Fruit fly (Drosophila melanogaster): ENCODE measurements around the gene gny.
A peak's percentile ranks its signal among the peaks of the same experiment; 100 is the strongest.

gny gene

DNA sequence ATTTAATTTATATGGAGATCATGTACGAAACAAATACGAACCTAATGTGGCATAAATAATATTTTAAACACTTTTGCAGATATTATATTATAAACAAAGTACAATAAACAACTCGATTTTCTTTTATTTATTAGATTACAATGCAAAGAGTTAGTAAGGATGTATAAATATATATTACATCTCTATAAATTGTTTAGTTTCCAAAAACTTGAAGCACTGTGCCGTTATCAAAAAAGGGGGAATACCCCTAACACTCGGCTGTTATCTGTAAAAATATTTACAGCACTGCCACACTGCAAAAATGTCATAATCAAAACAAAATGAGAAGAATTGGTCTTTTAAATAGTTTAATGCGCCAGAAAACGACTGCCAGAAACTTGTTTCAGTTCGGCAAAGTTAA, 48.6 kb downstream of the gny start, which contains the start of gene CG5188 (continued):
- no peak for TF ChIP-seq fd102C (GFP tag; optimal IDR thresholded peaks at IDR 0.05)
- peak; percentile 48 for TF ChIP-seq nerfin-1 (tag; optimal IDR thresholded peaks at IDR 0.05)
- TF ChIP-seq Ets97D (GFP tag; optimal IDR thresholded peaks at IDR 0.05), result no peak
- TF ChIP-seq Tbp (GFP tag; optimal IDR thresholded peaks at IDR 0.05), result no peak
- no peak for TF ChIP-seq E2f1 (GFP tag; IDR thresholded peaks at IDR 0.05)
- TF ChIP-seq CG1602 (GFP tag; optimal IDR thresholded peaks at IDR 0.05), result peak; percentile 45
- no peak for TF ChIP-seq slou (GFP tag; optimal IDR thresholded peaks at IDR 0.05)
- peak; percentile 10 for TF ChIP-seq nau (GFP tag; optimal IDR thresholded peaks at IDR 0.05)
- TF ChIP-seq CG11504 (tag; optimal IDR thresholded peaks at IDR 0.05), result peak; percentile 65
- peak; percentile 14 for TF ChIP-seq lbe (GFP tag; optimal IDR thresholded peaks at IDR 0.05)
- peak; percentile 44 for TF ChIP-seq mam (GFP tag; optimal IDR thresholded peaks at IDR 0.05)
- no peak for TF ChIP-seq Hr78 (GFP tag; optimal IDR thresholded peaks at IDR 0.05)
- peak; percentile 40 for TF ChIP-seq HmgZ (tag; optimal IDR thresholded peaks at IDR 0.05)
- no peak for TF ChIP-seq CG7357 (GFP tag; IDR thresholded peaks at IDR 0.05)
- no peak for TF ChIP-seq CG10462 (GFP tag; optimal IDR thresholded peaks at IDR 0.05)
- TF ChIP-seq onecut (GFP tag; IDR thresholded peaks at IDR 0.05), result no peak
- 0 out of 3 replicates have a peak, but pooled peaks have one; percentile 35 for TF ChIP-seq CG3726 (GFP tag; IDR thresholded peaks at IDR 0.05)
- no peak for TF ChIP-seq CG32767 (GFP tag; IDR thresholded peaks at IDR 0.05)
- TF ChIP-seq CG4404 (GFP tag; IDR thresholded peaks at IDR 0.05), result no peak
- no peak for TF ChIP-seq abd-A (tag; optimal IDR thresholded peaks at IDR 0.05)
- TF ChIP-seq CG12299 (tag; optimal IDR thresholded peaks at IDR 0.05), result no peak
- no peak for TF ChIP-seq sima (GFP tag; optimal IDR thresholded peaks at IDR 0.05)
- TF ChIP-seq klu (GFP tag; IDR thresholded peaks at IDR 0.05), result no peak
- peak; percentile 67 for TF ChIP-seq CG12391 (tag; optimal IDR thresholded peaks at IDR 0.05)
- no peak for TF ChIP-seq toy (GFP tag; IDR thresholded peaks at IDR 0.05)
- no peak for TF ChIP-seq da (GFP tag; optimal IDR thresholded peaks at IDR 0.05)
- TF ChIP-seq Meics (GFP tag; optimal IDR thresholded peaks at IDR 0.05), result no peak
- no peak for TF ChIP-seq CG11093 (GFP tag; IDR thresholded peaks at IDR 0.05)
- no peak for TF ChIP-seq CG6654 (GFP tag; optimal IDR thresholded peaks at IDR 0.05)
- TF ChIP-seq CG15073 (GFP tag; optimal IDR thresholded peaks at IDR 0.05), result no peak
- no peak for TF ChIP-seq ro (GFP tag; IDR thresholded peaks at IDR 0.05)
- peak; percentile 66; the same call in 2 of the 3 replicates for TF ChIP-seq CG11695 (GFP tag; IDR thresholded peaks at IDR 0.05)
- no peak for TF ChIP-seq pita (GFP tag; optimal IDR thresholded peaks at IDR 0.05)
- peak; percentile 20 for TF ChIP-seq CG7271 (tag; optimal IDR thresholded peaks at IDR 0.05)
- no peak for TF ChIP-seq mirr (GFP tag; optimal IDR thresholded peaks at IDR 0.05)
- TF ChIP-seq CG32532 (GFP tag; IDR thresholded peaks at IDR 0.05), result peak; percentile 75
- TF ChIP-seq amos (GFP tag; IDR thresholded peaks at IDR 0.05; ENCODE audit: partially characterized antibody), result no peak; the same call in 1 of the 2 replicates
- no peak for TF ChIP-seq Sox102F (GFP tag; optimal IDR thresholded peaks at IDR 0.05)
- peak; percentile 73; the same call in 2 of the 3 replicates for TF ChIP-seq ci (GFP tag; IDR thresholded peaks at IDR 0.05)
- no peak for TF ChIP-seq CG17568 (GFP tag; optimal IDR thresholded peaks at IDR 0.05)
- TF ChIP-seq CG2875 (GFP tag; optimal IDR thresholded peaks at IDR 0.05), result no peak
- TF ChIP-seq ttk (GFP tag; IDR thresholded peaks at IDR 0.05), result no peak
- TF ChIP-seq pum (GFP tag; optimal IDR thresholded peaks at IDR 0.05), result no peak
- 0 out of 2 replicates have a peak, but pooled peaks have one; percentile 36 for TF ChIP-seq sna (GFP tag; IDR thresholded peaks at IDR 0.05; ENCODE audit: partially characterized antibody)
- peak; percentile 45 for TF ChIP-seq H2.0 (GFP tag; IDR thresholded peaks at IDR 0.05)
- TF ChIP-seq ERR (GFP tag; optimal IDR thresholded peaks at IDR 0.05), result no peak
- no peak for TF ChIP-seq fd64A (GFP tag; optimal IDR thresholded peaks at IDR 0.05)
- no peak for TF ChIP-seq gsb (GFP tag; IDR thresholded peaks at IDR 0.05)
- no peak for TF ChIP-seq Blimp-1 (GFP tag; optimal IDR thresholded peaks at IDR 0.05)
- peak; percentile 17 for TF ChIP-seq CG15696 (tag; optimal IDR thresholded peaks at IDR 0.05)
- no peak for TF ChIP-seq Nf-YA (GFP tag; IDR thresholded peaks at IDR 0.05)
- TF ChIP-seq disco-r (GFP tag; optimal IDR thresholded peaks at IDR 0.05), result no peak
